Worm (Caenorhabditis elegans) whole organism, L4 larva: Measurements from ENCODE around the gene npp-18.

Experiments
- F10B5.3 ChIP-seq: sonication (generic microtip); optimal IDR thresholded peaks from 2 replicates; lab custom pipeline; 2016; ENCODE audit warnings: mild to moderate bottlenecking, missing genetic modification characterization, missing compliant biosample characterization
- Y105C5A.15 ChIP-seq: fragments of 200-800 bp; sonication (Bioruptor generic); IDR thresholded peaks from 2 replicates; pipeline ENCODE4 v1.3.6; 2022; ENCODE audit warnings: missing genetic modification characterization, missing compliant biosample characterization
- aly-2 ChIP-seq: sonication (generic microtip); optimal IDR thresholded peaks from 2 replicates; lab custom pipeline; 2018; ENCODE audit warnings: missing biosample characterization, missing genetic modification characterization
- dmd-6 ChIP-seq: fragments of 200-800 bp; sonication (Bioruptor generic); IDR thresholded peaks from 2 replicates; pipeline ENCODE4 v1.3.6; 2022; ENCODE audit warnings: missing genetic modification reagents, missing genetic modification characterization, missing compliant biosample characterization
- fkh-10 ChIP-seq: fragments of 150-350 bp; optimal IDR thresholded peaks from 2 replicates; lab custom pipeline; 2014; ENCODE audit warnings: missing biosample characterization, missing genetic modification reagents, missing genetic modification characterization
- fos-1 ChIP-seq: fragments of 150-350 bp; optimal IDR thresholded peaks from 2 replicates; lab custom pipeline; 2014; ENCODE audit warnings: missing biosample characterization, missing genetic modification characterization
- lin-13 ChIP-seq: fragments of 150-350 bp; optimal IDR thresholded peaks from 2 replicates; lab custom pipeline; 2014; ENCODE audit warnings: missing biosample characterization, missing genetic modification reagents, missing genetic modification characterization
- nhr-237 ChIP-seq: sonication (generic microtip); optimal IDR thresholded peaks from 2 replicates; lab custom pipeline; 2017; ENCODE audit warnings: missing biosample characterization, missing genetic modification characterization
- nhr-28 ChIP-seq: fragments of 150-350 bp; optimal IDR thresholded peaks from 2 replicates; lab custom pipeline; 2014; ENCODE audit warnings: missing biosample characterization, missing genetic modification characterization
- pha-4 ChIP-seq, 2 experiments: fragments of 150-350 bp in 1 of 2; fragments of 200-800 bp in 1 of 2; sonication (Bioruptor generic) in 1 of 2; IDR thresholded peaks in 1 of 2; optimal IDR thresholded peaks in 1 of 2; 2 replicates each; pipeline versions ENCODE4 v1.3.6 to Lab custom; 2014 to 2022; ENCODE audit warnings: missing genetic modification characterization in 2 of 2, missing genetic modification reagents in 2 of 2, missing biosample characterization in 1 of 2, missing compliant biosample characterization in 1 of 2
- unc-130 ChIP-seq: sonication (generic microtip); optimal IDR thresholded peaks from 2 replicates; lab custom pipeline; 2016; ENCODE audit warnings: missing genetic modification reagents, missing genetic modification characterization, missing compliant biosample characterization
- unc-62 ChIP-seq, 3 experiments: fragments of 150-350 bp in 1 of 3; sonication (generic microtip); optimal IDR thresholded peaks in 2 of 3; peaks in 1 of 3; 1 replicate in 1 of 3; 2 replicates in 2 of 3; lab custom pipeline; 2014 to 2017; ENCODE audit warnings: missing biosample characterization in 3 of 3, missing genetic modification characterization in 3 of 3, missing genetic modification reagents in 3 of 3, missing genotype in 1 of 3
- ztf-11 ChIP-seq: fragments of 150-350 bp; optimal IDR thresholded peaks from 2 replicates; lab custom pipeline; 2014; ENCODE audit warnings: missing biosample characterization, missing genetic modification characterization

DNA sequence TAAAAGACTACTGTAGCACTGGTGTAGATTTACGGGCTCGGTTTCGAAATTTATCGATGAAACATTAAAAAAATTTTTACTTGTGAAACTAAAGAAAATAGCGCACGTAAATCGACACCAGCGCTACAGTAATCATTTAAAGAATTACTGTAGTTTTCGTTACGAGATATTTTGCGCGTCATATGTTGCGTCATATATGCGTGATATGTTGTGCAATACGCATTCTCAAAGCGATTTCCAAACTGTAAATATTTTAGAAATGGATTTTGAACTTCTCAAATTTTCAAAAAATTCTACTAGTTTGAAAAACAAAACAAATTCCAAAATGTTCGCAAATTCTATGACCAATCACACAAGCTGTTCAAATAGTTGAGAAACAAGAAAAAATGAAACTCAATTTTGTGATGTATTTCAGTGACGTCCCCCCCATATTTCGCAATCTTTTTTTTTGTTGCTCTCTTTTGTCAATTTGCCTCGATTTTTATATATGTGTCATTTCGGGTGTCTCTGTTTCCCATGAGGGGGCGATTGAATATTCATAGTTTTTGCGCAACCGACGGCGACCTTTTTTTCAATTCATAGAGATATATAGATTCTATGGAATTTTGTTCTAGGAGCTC, 18.7 kb upstream of the npp-18 start:
- TF ChIP-seq nhr-237 (tag; lab: Kevin White, UChicago) (no peak), fos-1 (tag; lab: Kevin White, UChicago) (no peak), lin-13 (GFP tag; lab: Kevin White, UChicago) (no peak), unc-62 (GFP tag; optimal IDR thresholded peaks at IDR 0.05 in 1 of 2; lab: Kevin White, UChicago) (peak in 1 of 2 experiments; percentile 73), unc-62 (tag; optimal IDR thresholded peaks at IDR 0.05; lab: Kevin White, UChicago) (no peak), fkh-10 (peak; percentile 26), F10B5.3 (no peak), nhr-28 (tag; lab: Kevin White, UChicago) (no peak), ztf-11 (tag; lab: Kevin White, UChicago) (no peak), aly-2 (tag; lab: Kevin White, UChicago) (no peak), Y105C5A.15 (GFP tag; lab: Robert Waterston, UW) (no peak), unc-130 (GFP tag; lab: Kevin White, UChicago) (no peak), pha-4 (GFP tag; IDR thresholded peaks at IDR 0.05; lab: Robert Waterston, UW) (no peak), pha-4 (tag; optimal IDR thresholded peaks at IDR 0.05; lab: Kevin White, UChicago) (no peak), dmd-6 (GFP tag; lab: Robert Waterston, UW) (no peak)
